Worm (Caenorhabditis elegans): ENCODE results near the gene sfxn-1.3.

- no peak for TF ChIP-seq unc-62 (GFP tag; optimal IDR thresholded peaks at IDR 0.05 in 1 of 2)
- TF ChIP-seq unc-62 (tag; optimal IDR thresholded peaks at IDR 0.05): no peak
- no peak for TF ChIP-seq unc-130 (GFP tag; optimal IDR thresholded peaks at IDR 0.05)
Measured at ce11 chrV:15704745-15705144, 21.9 kb upstream of the sfxn-1.3 start, which contains the start of gene twk-34.
